1 fruit fly cellular context compared by ENCODE assay signal in genomic region chr3L:17961608-17962007, dm6.
TF ChIP-seq lines count a peak whose summit lies in the region.

No protein-coding gene starts in this region.

TF ChIP-seq in whole organism, embryonic, 481 proteins besides CTCF, POLR2A, EP300 and RAD21 (continued from another document):
- TF ChIP-seq tna (GFP tag; IDR thresholded peaks at IDR 0.05; lab: Robert Waterston, UW; ENCODE audit: partially characterized antibody): peak; percentile 72
- TF ChIP-seq CG3847 (GFP tag; IDR thresholded peaks at IDR 0.05; lab: Robert Waterston, UW): 0 out of 2 replicates have a peak, but pooled peaks have one; percentile 13
- TF ChIP-seq Opbp (GFP tag; IDR thresholded peaks at IDR 0.05; lab: Robert Waterston, UW; ENCODE audit: partially characterized antibody): peak; percentile 12; the same call in 1 of the 3 replicates
- TF ChIP-seq Fer1 (GFP tag; optimal IDR thresholded peaks at IDR 0.05; lab: Kevin White, UChicago): peak; percentile 22
- peak; percentile 21 for TF ChIP-seq cwo (GFP tag; optimal IDR thresholded peaks at IDR 0.05; lab: Kevin White, UChicago)
- peak; percentile 42 for TF ChIP-seq CG12769 (tag; optimal IDR thresholded peaks at IDR 0.05; lab: Kevin White, UChicago)
- peak; percentile 76 for TF ChIP-seq rib (GFP tag; IDR thresholded peaks at IDR 0.05; lab: Robert Waterston, UW)
- peak; percentile 56; the same call in 2 of the 3 replicates for TF ChIP-seq CG6791 (GFP tag; IDR thresholded peaks at IDR 0.05; lab: Robert Waterston, UW; ENCODE audit: partially characterized antibody)
- peak; percentile 37 for TF ChIP-seq MTF-1 (GFP tag; optimal IDR thresholded peaks at IDR 0.05; lab: Kevin White, UChicago; ENCODE audit: borderline replicate concordance)
- peak; percentile 62 for TF ChIP-seq Blimp-1 (GFP tag; optimal IDR thresholded peaks at IDR 0.05; lab: Kevin White, UChicago)
- peak; percentile 47 for TF ChIP-seq sug (tag; optimal IDR thresholded peaks at IDR 0.05; lab: Kevin White, UChicago)
- peak; percentile 92 for TF ChIP-seq chm (GFP tag; IDR thresholded peaks at IDR 0.05; lab: Robert Waterston, UW)
- TF ChIP-seq vvl (GFP tag; IDR thresholded peaks at IDR 0.05; lab: Robert Waterston, UW): peak; percentile 59
- no peak for TF ChIP-seq lov (optimal IDR thresholded peaks at IDR 0.05; lab: Kevin White, UChicago)
- TF ChIP-seq lov (GFP tag; IDR thresholded peaks at IDR 0.05; lab: Robert Waterston, UW): 0 out of 3 replicates have a peak, but pooled peaks have one; percentile 41
- peak; percentile 24; the same call in 1 of the 3 replicates for TF ChIP-seq CG11695 (GFP tag; IDR thresholded peaks at IDR 0.05; lab: Robert Waterston, UW)
- no peak for TF ChIP-seq Ssrp (tag; optimal IDR thresholded peaks at IDR 0.05; lab: Kevin White, UChicago)
- peak; percentile 12 for TF ChIP-seq sqz (GFP tag; optimal IDR thresholded peaks at IDR 0.05; lab: Kevin White, UChicago)
- peak; percentile 85 for TF ChIP-seq chinmo (GFP tag; IDR thresholded peaks at IDR 0.05; lab: Robert Waterston, UW; ENCODE audit: partially characterized antibody)
- TF ChIP-seq CG30020 (tag; optimal IDR thresholded peaks at IDR 0.05; lab: Kevin White, UChicago): no peak
- 0 out of 3 replicates have a peak, but pooled peaks have one; percentile 31 for TF ChIP-seq otp (GFP tag; IDR thresholded peaks at IDR 0.05; lab: Robert Waterston, UW)
- 0 out of 2 replicates have a peak, but pooled peaks have one; percentile 21 for TF ChIP-seq CG10366 (GFP tag; IDR thresholded peaks at IDR 0.05; lab: Robert Waterston, UW)
- TF ChIP-seq dimm (GFP tag; IDR thresholded peaks at IDR 0.05; lab: Robert Waterston, UW): no peak
- TF ChIP-seq CG13894 (tag; optimal IDR thresholded peaks at IDR 0.05; lab: Kevin White, UChicago): peak; percentile 81
- no peak for TF ChIP-seq pho (GFP tag; optimal IDR thresholded peaks at IDR 0.05; lab: Kevin White, UChicago)
- no peak for TF ChIP-seq CG9817 (tag; optimal IDR thresholded peaks at IDR 0.05; lab: Kevin White, UChicago)
- peak; percentile 82 for TF ChIP-seq CG42726 (GFP tag; IDR thresholded peaks at IDR 0.05; lab: Robert Waterston, UW; ENCODE audit: partially characterized antibody)
- no peak for TF ChIP-seq Max (GFP tag; optimal IDR thresholded peaks at IDR 0.05; lab: Kevin White, UChicago)
- TF ChIP-seq CG17359 (tag; optimal IDR thresholded peaks at IDR 0.05; lab: Kevin White, UChicago): peak; percentile 14
- peak; percentile 37 for TF ChIP-seq pfk (GFP tag; optimal IDR thresholded peaks at IDR 0.05; lab: Kevin White, UChicago)
- TF ChIP-seq Trl (optimal IDR thresholded peaks at IDR 0.05; lab: Kevin White, UChicago): peak in 1 of 2 experiments; percentile 55
- TF ChIP-seq Trl (GFP tag; optimal IDR thresholded peaks at IDR 0.05; lab: Kevin White, UChicago): peak; percentile 25
- TF ChIP-seq CG34376 (GFP tag; optimal IDR thresholded peaks at IDR 0.05; lab: Kevin White, UChicago): peak; percentile 56
- peak; percentile 73 for TF ChIP-seq mirr (GFP tag; optimal IDR thresholded peaks at IDR 0.05; lab: Kevin White, UChicago)
- TF ChIP-seq CG2129 (GFP tag; IDR thresholded peaks at IDR 0.05; lab: Robert Waterston, UW; ENCODE audit: partially characterized antibody): no peak
- TF ChIP-seq sens (GFP tag; lab: Kevin White, UChicago): peak; percentile 35
- TF ChIP-seq Dbx (GFP tag; IDR thresholded peaks at IDR 0.05; lab: Robert Waterston, UW): peak; percentile 44; the same call in 1 of the 3 replicates
- TF ChIP-seq prd (optimal IDR thresholded peaks at IDR 0.05; lab: Kevin White, UChicago): no peak
- 0 out of 3 replicates have a peak, but pooled peaks have one; percentile 4 for TF ChIP-seq prd (GFP tag; IDR thresholded peaks at IDR 0.05; lab: Robert Waterston, UW)
- peak; percentile 61 for TF ChIP-seq nom (GFP tag; optimal IDR thresholded peaks at IDR 0.05; lab: Kevin White, UChicago)
- TF ChIP-seq vnd (GFP tag; IDR thresholded peaks at IDR 0.05; lab: Robert Waterston, UW; ENCODE audit: partially characterized antibody): 0 out of 3 replicates have a peak, but pooled peaks have one; percentile 11
- TF ChIP-seq Dll (GFP tag; IDR thresholded peaks at IDR 0.05; lab: Robert Waterston, UW; ENCODE audit: partially characterized antibody): no peak
- peak; percentile 35; the same call in 1 of the 2 replicates for TF ChIP-seq CG32532 (GFP tag; IDR thresholded peaks at IDR 0.05; lab: Robert Waterston, UW)
- peak; percentile 83 for TF ChIP-seq CG3163 (GFP tag; optimal IDR thresholded peaks at IDR 0.05; lab: Kevin White, UChicago)
- TF ChIP-seq Hmr (GFP tag; optimal IDR thresholded peaks at IDR 0.05; lab: Kevin White, UChicago): peak; percentile 42
- peak; percentile 88 for TF ChIP-seq Adf1 (GFP tag; IDR thresholded peaks at IDR 0.05; lab: Robert Waterston, UW)
- no peak for TF ChIP-seq CG10565 (GFP tag; optimal IDR thresholded peaks at IDR 0.05; lab: Kevin White, UChicago)
- TF ChIP-seq D19B (GFP tag; optimal IDR thresholded peaks at IDR 0.05; lab: Kevin White, UChicago): peak; percentile 47
- peak; percentile 56 for TF ChIP-seq CG7987 (GFP tag; optimal IDR thresholded peaks at IDR 0.05; lab: Kevin White, UChicago)
- TF ChIP-seq CG4730 (GFP tag; IDR thresholded peaks at IDR 0.05; lab: Robert Waterston, UW): no peak
- TF ChIP-seq Side (GFP tag; optimal IDR thresholded peaks at IDR 0.05; lab: Kevin White, UChicago): peak; percentile 50
- peak; percentile 28 for TF ChIP-seq Fer3 (tag; optimal IDR thresholded peaks at IDR 0.05; lab: Kevin White, UChicago)
- TF ChIP-seq CG11085 (GFP tag; IDR thresholded peaks at IDR 0.05; lab: Robert Waterston, UW): peak; percentile 24; the same call in 1 of the 2 replicates
- TF ChIP-seq CG10543 (GFP tag; optimal IDR thresholded peaks at IDR 0.05; lab: Kevin White, UChicago): peak; percentile 66
- peak; percentile 44; the same call in 1 of the 2 replicates for TF ChIP-seq bbx (GFP tag; IDR thresholded peaks at IDR 0.05; lab: Robert Waterston, UW; ENCODE audit: partially characterized antibody)
- TF ChIP-seq Mad (GFP tag; optimal IDR thresholded peaks at IDR 0.05; lab: Kevin White, UChicago): peak; percentile 6
- TF ChIP-seq CG13775 (GFP tag; optimal IDR thresholded peaks at IDR 0.05; lab: Kevin White, UChicago): no peak
- no peak for TF ChIP-seq pan (optimal IDR thresholded peaks at IDR 0.05; lab: Kevin White, UChicago)
- peak in 1 of 2 experiments; percentile 30 for TF ChIP-seq pan (GFP tag; optimal IDR thresholded peaks at IDR 0.05 in 1 of 2, IDR thresholded peaks at IDR 0.05 in 1 of 2)
- TF ChIP-seq CG15514 (GFP tag; optimal IDR thresholded peaks at IDR 0.05; lab: Kevin White, UChicago): peak; percentile 31
- TF ChIP-seq Rfx (GFP tag; IDR thresholded peaks at IDR 0.05; lab: Robert Waterston, UW): peak; percentile 65
- peak; percentile 41 for TF ChIP-seq ash1 (GFP tag; optimal IDR thresholded peaks at IDR 0.05; lab: Kevin White, UChicago)
- TF ChIP-seq grau (tag; optimal IDR thresholded peaks at IDR 0.05; lab: Kevin White, UChicago): peak; percentile 6
- TF ChIP-seq kni (GFP tag; optimal IDR thresholded peaks at IDR 0.05; lab: Kevin White, UChicago): peak; percentile 4
- TF ChIP-seq CG8290 (GFP tag; optimal IDR thresholded peaks at IDR 0.05; lab: Kevin White, UChicago): no peak
- peak in 1 of 2 experiments; percentile 78 for TF ChIP-seq CG8290 (tag; optimal IDR thresholded peaks at IDR 0.05; lab: Kevin White, UChicago)
- no peak for TF ChIP-seq chn (GFP tag; optimal IDR thresholded peaks at IDR 0.05; lab: Kevin White, UChicago)
- no peak for TF ChIP-seq org-1 (GFP tag; optimal IDR thresholded peaks at IDR 0.05; lab: Kevin White, UChicago)
- no peak for TF ChIP-seq tap (tag; optimal IDR thresholded peaks at IDR 0.05; lab: Kevin White, UChicago)
- peak; percentile 53 for TF ChIP-seq B-H2 (GFP tag; optimal IDR thresholded peaks at IDR 0.05; lab: Kevin White, UChicago)
- peak; percentile 65; the same call in 2 of the 3 replicates for TF ChIP-seq CG6175 (GFP tag; IDR thresholded peaks at IDR 0.05; lab: Robert Waterston, UW)
- TF ChIP-seq CG14050 (GFP tag; IDR thresholded peaks at IDR 0.05; lab: Robert Waterston, UW): peak; percentile 26; the same call in 1 of the 3 replicates
- TF ChIP-seq Hand (GFP tag; optimal IDR thresholded peaks at IDR 0.05; lab: Kevin White, UChicago): peak; percentile 40
- peak; percentile 40 for TF ChIP-seq CG3281 (GFP tag; optimal IDR thresholded peaks at IDR 0.05; lab: Kevin White, UChicago)
- TF ChIP-seq CG12071 (GFP tag; optimal IDR thresholded peaks at IDR 0.05; lab: Kevin White, UChicago): peak; percentile 51
- no peak for TF ChIP-seq Atf3 (GFP tag; optimal IDR thresholded peaks at IDR 0.05; lab: Kevin White, UChicago)
- peak; percentile 52 for TF ChIP-seq slbo (GFP tag; IDR thresholded peaks at IDR 0.05; lab: Robert Waterston, UW)
- TF ChIP-seq CG5180 (GFP tag; optimal IDR thresholded peaks at IDR 0.05; lab: Kevin White, UChicago): peak; percentile 1
- TF ChIP-seq vfl (GFP tag; optimal IDR thresholded peaks at IDR 0.05; lab: Kevin White, UChicago): peak; percentile 14
- peak; percentile 67 for TF ChIP-seq NFAT (GFP tag; IDR thresholded peaks at IDR 0.05; lab: Robert Waterston, UW)
- no peak for TF ChIP-seq trem (tag; optimal IDR thresholded peaks at IDR 0.05; lab: Kevin White, UChicago)
- TF ChIP-seq CG34422 (GFP tag; IDR thresholded peaks at IDR 0.05; lab: Robert Waterston, UW): peak; percentile 40; the same call in 1 of the 3 replicates
- TF ChIP-seq Med (GFP tag; lab: Kevin White, UChicago): peak; percentile 87
- no peak for TF ChIP-seq da (GFP tag; optimal IDR thresholded peaks at IDR 0.05; lab: Kevin White, UChicago)
- TF ChIP-seq CG17328 (GFP tag; IDR thresholded peaks at IDR 0.05; lab: Robert Waterston, UW): 0 out of 2 replicates have a peak, but pooled peaks have one; percentile 10
- TF ChIP-seq HLH4C (GFP tag; IDR thresholded peaks at IDR 0.05; lab: Robert Waterston, UW; ENCODE audit: partially characterized antibody): peak; percentile 32; the same call in 1 of the 3 replicates
- peak; percentile 41 for TF ChIP-seq gro (GFP tag; optimal IDR thresholded peaks at IDR 0.05; lab: Kevin White, UChicago)
- no peak for TF ChIP-seq lmd (GFP tag; IDR thresholded peaks at IDR 0.05; lab: Robert Waterston, UW)
- TF ChIP-seq ftz-f1 (GFP tag; optimal IDR thresholded peaks at IDR 0.05; lab: Kevin White, UChicago): peak; percentile 82
- no peak for TF ChIP-seq dati (GFP tag; IDR thresholded peaks at IDR 0.05; lab: Robert Waterston, UW)
- no peak for TF ChIP-seq Nf-YB (GFP tag; optimal IDR thresholded peaks at IDR 0.05; lab: Kevin White, UChicago)
- TF ChIP-seq CHES-1-like (GFP tag; optimal IDR thresholded peaks at IDR 0.05; lab: Kevin White, UChicago): no peak
- TF ChIP-seq CG14014 (GFP tag; IDR thresholded peaks at IDR 0.05; lab: Robert Waterston, UW): peak; percentile 24; the same call in 1 of the 2 replicates
- TF ChIP-seq oc (tag; optimal IDR thresholded peaks at IDR 0.05; lab: Kevin White, UChicago): peak; percentile 22
- TF ChIP-seq CG18262 (tag; optimal IDR thresholded peaks at IDR 0.05; lab: Kevin White, UChicago): no peak
- peak; percentile 39 for TF ChIP-seq lbe (GFP tag; optimal IDR thresholded peaks at IDR 0.05; lab: Kevin White, UChicago)
TF ChIP-seq in whole organism, embryonic: peak in this region for 104.
